Worm (Caenorhabditis elegans) whole organism, L3 larva: Measurements from ENCODE around the gene cpf-1.

Experiments used
- R02D3.7 ChIP-seq: fragments of 150-350 bp; optimal IDR thresholded peaks from 2 replicates; lab custom pipeline; 2014; ENCODE audit warnings: missing biosample characterization, missing genetic modification characterization
- ZK546.5 ChIP-seq: sonication (generic microtip); optimal IDR thresholded peaks from 2 replicates; lab custom pipeline; 2017; ENCODE audit warnings: missing biosample characterization, missing genetic modification characterization
- aly-2 ChIP-seq: fragments of 150-350 bp; optimal IDR thresholded peaks from 2 replicates; lab custom pipeline; 2014; ENCODE audit warnings: missing biosample characterization, missing genetic modification characterization
- ama-1 ChIP-seq: fragments of 150-350 bp; optimal IDR thresholded peaks from 2 replicates; lab custom pipeline; 2018
- ceh-16 ChIP-seq: sonication (generic microtip); optimal IDR thresholded peaks from 2 replicates; lab custom pipeline; 2017; ENCODE audit warnings: missing biosample characterization, missing genetic modification characterization
- ceh-82 ChIP-seq: fragments of 150-350 bp; optimal IDR thresholded peaks from 2 replicates; lab custom pipeline; 2014; ENCODE audit warnings: missing biosample characterization, missing genetic modification characterization
- ceh-9 ChIP-seq: sonication (generic microtip); optimal IDR thresholded peaks from 2 replicates; lab custom pipeline; 2018; ENCODE audit warnings: missing biosample characterization, missing genetic modification characterization
- daf-12 ChIP-seq: fragments of 150-350 bp; optimal IDR thresholded peaks from 2 replicates; lab custom pipeline; 2014; ENCODE audit warnings: missing biosample characterization, missing genetic modification reagents, missing genetic modification characterization
- egl-27 ChIP-seq: sonication (generic microtip); optimal IDR thresholded peaks from 4 replicates; lab custom pipeline; 2017; ENCODE audit warnings: missing biosample characterization, missing genetic modification reagents, missing genetic modification characterization
- egl-5 ChIP-seq: fragments of 150-350 bp; optimal IDR thresholded peaks from 2 replicates; lab custom pipeline; 2017; ENCODE audit warnings: missing biosample characterization, missing genetic modification reagents, missing genetic modification characterization, inconsistent platforms
- elt-1 ChIP-seq: fragments of 150-350 bp; optimal IDR thresholded peaks from 2 replicates; lab custom pipeline; 2014; ENCODE audit warnings: missing biosample characterization, missing genetic modification characterization
- elt-2 ChIP-seq: sonication (generic microtip); optimal IDR thresholded peaks from 2 replicates; lab custom pipeline; 2016; ENCODE audit warnings: missing genetic modification reagents, mild to moderate bottlenecking, missing genetic modification characterization, missing compliant biosample characterization
- elt-3 ChIP-seq, 3 experiments: fragments of 150-350 bp in 1 of 3; sonication (generic microtip) in 2 of 3; optimal IDR thresholded peaks; 2 replicates in 2 of 3; 4 replicates in 1 of 3; lab custom pipeline; 2014 to 2017; ENCODE audit warnings: missing biosample characterization in 3 of 3, missing genetic modification characterization in 3 of 3
- eor-1 ChIP-seq, 2 experiments: fragments of 150-350 bp; optimal IDR thresholded peaks; 2 replicates each; lab custom pipeline; 2014 to 2018; ENCODE audit warnings: missing biosample characterization in 2 of 2, missing genetic modification characterization in 2 of 2
- fkh-2 ChIP-seq: fragments of 150-350 bp; optimal IDR thresholded peaks from 2 replicates; lab custom pipeline; 2014; ENCODE audit warnings: missing biosample characterization, missing genetic modification reagents, missing genetic modification characterization
- fos-1 ChIP-seq: fragments of 150-350 bp; optimal IDR thresholded peaks from 2 replicates; lab custom pipeline; 2014; ENCODE audit warnings: missing biosample characterization, missing genetic modification characterization
- jun-1 ChIP-seq: fragments of 150-350 bp; optimal IDR thresholded peaks from 2 replicates; lab custom pipeline; 2014; ENCODE audit warnings: missing biosample characterization, missing genetic modification reagents, missing genetic modification characterization
- lin-15B ChIP-seq: fragments of 150-350 bp; optimal IDR thresholded peaks from 2 replicates; lab custom pipeline; 2014; ENCODE audit warnings: missing biosample characterization, missing genetic modification characterization
- lin-39 ChIP-seq: fragments of 150-350 bp; optimal IDR thresholded peaks from 2 replicates; lab custom pipeline; 2018; ENCODE audit warnings: missing biosample characterization, missing genetic modification reagents, missing genetic modification characterization
- mdl-1 ChIP-seq: fragments of 150-350 bp; optimal IDR thresholded peaks from 2 replicates; lab custom pipeline; 2014; ENCODE audit warnings: missing biosample characterization, missing genetic modification characterization
- nhr-12 ChIP-seq: fragments of 150-350 bp; optimal IDR thresholded peaks from 2 replicates; lab custom pipeline; 2014; ENCODE audit warnings: missing biosample characterization, missing genetic modification characterization
- nhr-23 ChIP-seq: fragments of 150-350 bp; optimal IDR thresholded peaks from 2 replicates; lab custom pipeline; 2014; ENCODE audit warnings: missing biosample characterization, missing genetic modification reagents, missing genetic modification characterization
- nhr-25 ChIP-seq: sonication (generic microtip); optimal IDR thresholded peaks from 2 replicates; lab custom pipeline; 2017; ENCODE audit warnings: missing biosample characterization, missing genetic modification characterization
- nhr-43 ChIP-seq: sonication (generic microtip); optimal IDR thresholded peaks from 2 replicates; lab custom pipeline; 2016; ENCODE audit warnings: mild to moderate bottlenecking, missing genetic modification characterization, missing compliant biosample characterization; ENCODE audit not compliant: poor library complexity, severe bottlenecking
- nhr-76 ChIP-seq: fragments of 150-350 bp; sonication (generic microtip); optimal IDR thresholded peaks from 5 replicates; lab custom pipeline; 2014; ENCODE audit warnings: missing biosample characterization, missing genetic modification characterization
- nhr-77 ChIP-seq: fragments of 150-350 bp; optimal IDR thresholded peaks from 2 replicates; lab custom pipeline; 2014; ENCODE audit warnings: missing biosample characterization, missing genetic modification characterization
- pha-4 ChIP-seq: fragments of 150-350 bp; optimal IDR thresholded peaks from 2 replicates; lab custom pipeline; 2014; ENCODE audit warnings: missing biosample characterization, missing genetic modification reagents, missing genetic modification characterization
- pqm-1 ChIP-seq: fragments of 150-350 bp; optimal IDR thresholded peaks from 2 replicates; lab custom pipeline; 2017; ENCODE audit warnings: missing biosample characterization, missing genetic modification characterization, inconsistent platforms
- sea-2 ChIP-seq: fragments of 150-350 bp; sonication (generic microtip); optimal IDR thresholded peaks from 4 replicates; lab custom pipeline; 2014; ENCODE audit warnings: missing biosample characterization, missing genetic modification reagents, missing genetic modification characterization
- snpc-4 ChIP-seq: fragments of 150-350 bp; optimal IDR thresholded peaks from 2 replicates; lab custom pipeline; 2014; ENCODE audit warnings: missing biosample characterization, missing genetic modification characterization
- tbx-2 ChIP-seq: sonication (generic microtip); optimal IDR thresholded peaks from 2 replicates; lab custom pipeline; 2016; ENCODE audit warnings: mild to moderate bottlenecking, missing genetic modification characterization, missing compliant biosample characterization
- unc-39 ChIP-seq: sonication (generic microtip); optimal IDR thresholded peaks from 4 replicates; lab custom pipeline; 2017; ENCODE audit warnings: missing biosample characterization, missing genetic modification characterization
- zag-1 ChIP-seq: fragments of 150-350 bp; optimal IDR thresholded peaks from 2 replicates; lab custom pipeline; 2014; ENCODE audit warnings: missing biosample characterization, missing genetic modification characterization

Gene cpf-1

DNA sequence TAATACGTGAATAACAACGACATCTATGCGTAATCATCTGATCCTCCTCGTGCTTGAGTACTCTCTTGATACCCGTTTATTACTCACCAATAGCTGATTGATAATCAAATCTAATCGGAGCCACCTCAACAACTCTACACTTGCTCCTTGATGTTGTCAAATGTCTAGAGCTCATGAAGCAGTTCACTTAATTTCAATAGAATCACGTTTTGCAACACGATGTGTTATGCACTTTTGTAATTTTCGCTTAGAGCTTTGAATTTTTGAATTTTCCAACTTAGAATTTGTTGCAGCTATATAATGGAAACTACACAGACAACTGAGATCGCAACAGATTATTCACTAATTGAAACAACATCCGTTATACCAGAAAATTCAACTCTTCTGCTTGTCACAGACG is 10.2 kb upstream of the cpf-1 start, which contains the start of gene T22C8.1:
TSS of gene T22C8.1 (plus strand) at position 301 of the 400 bp plus-strand sequence.
- TF ChIP-seq tbx-2 (tag; lab: Kevin White, UChicago) = no peak
- no peak for TF ChIP-seq zag-1 (tag; lab: Kevin White, UChicago)
- TF ChIP-seq ceh-16 = no peak
- no peak for TF ChIP-seq nhr-43 (tag; lab: Kevin White, UChicago)
- no peak for TF ChIP-seq jun-1
- no peak for TF ChIP-seq snpc-4 (tag; lab: Kevin White, UChicago)
- TF ChIP-seq mdl-1 (tag; lab: Kevin White, UChicago) = no peak
- no peak for TF ChIP-seq ama-1 (lab: Kevin White, UChicago)
- TF ChIP-seq egl-27 (tag; lab: Kevin White, UChicago) = no peak
- TF ChIP-seq fkh-2 = no peak
- TF ChIP-seq elt-2 (tag; lab: Kevin White, UChicago) = no peak
- TF ChIP-seq pqm-1 = no peak
- no peak for TF ChIP-seq R02D3.7
- TF ChIP-seq unc-39 = no peak
- no peak for TF ChIP-seq ZK546.5 (tag; lab: Kevin White, UChicago)
- TF ChIP-seq daf-12 (tag; lab: Kevin White, UChicago) = no peak
- no peak for TF ChIP-seq nhr-76 (tag; lab: Kevin White, UChicago)
- no peak for TF ChIP-seq nhr-12 (tag; lab: Kevin White, UChicago)
- TF ChIP-seq sea-2 (GFP tag; lab: Kevin White, UChicago) = no peak

DNA sequence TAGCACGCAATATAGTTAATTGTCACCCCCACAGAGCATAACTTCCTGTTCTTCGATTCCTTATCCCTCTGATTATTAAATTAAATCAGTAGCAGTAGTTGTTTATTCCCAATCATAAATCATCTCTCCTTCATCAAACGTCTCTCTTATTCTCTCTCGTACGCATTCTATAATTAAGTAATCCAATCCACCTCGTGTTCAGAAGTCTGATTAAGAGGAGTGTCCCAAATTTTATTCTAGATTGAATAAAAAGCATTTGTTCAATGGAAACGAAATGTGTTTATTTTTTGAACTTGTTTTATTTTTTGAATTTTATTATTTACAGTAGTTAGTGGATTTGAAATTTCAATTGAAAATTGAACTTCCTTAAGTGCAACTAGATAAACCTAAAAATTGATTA is 9.1 kb upstream of the cpf-1 start:
- TF ChIP-seq eor-1 (tag; optimal IDR thresholded peaks at IDR 0.05; lab: Kevin White, UChicago) = no peak
- TF ChIP-seq lin-39 (tag; lab: Kevin White, UChicago) = no peak
- no peak for TF ChIP-seq sea-2 (GFP tag; lab: Kevin White, UChicago)
- TF ChIP-seq elt-3 (tag; optimal IDR thresholded peaks at IDR 0.05; lab: Kevin White, UChicago) = no peak
- TF ChIP-seq, all 47 proteins: peak for 0

DNA sequence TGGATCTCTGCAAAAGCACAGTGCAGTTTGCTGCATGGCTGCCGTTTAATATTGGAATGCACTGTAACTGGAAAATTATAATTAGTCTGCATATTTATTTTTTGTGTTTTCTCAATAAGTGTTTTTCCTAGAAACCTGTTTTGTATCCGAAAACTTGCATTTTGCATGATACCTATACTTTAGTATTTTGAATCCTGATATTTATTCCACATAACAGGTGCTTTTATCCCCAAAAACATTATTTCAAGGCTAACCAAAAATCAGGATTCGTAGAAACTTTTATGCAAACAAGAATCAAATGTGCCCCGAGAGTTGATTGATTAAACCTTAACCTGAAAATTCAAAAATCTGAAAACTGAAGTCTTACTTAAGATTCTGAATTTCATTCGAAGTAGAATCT is 8.3 kb upstream of the cpf-1 start:
- TF ChIP-seq nhr-25 (tag; lab: Kevin White, UChicago) (no peak), nhr-77 (tag; lab: Kevin White, UChicago) (no peak), lin-39 (tag; lab: Kevin White, UChicago) (no peak), pqm-1 (no peak), fos-1 (tag; lab: Kevin White, UChicago) (no peak), elt-1 (tag; lab: Kevin White, UChicago) (no peak), pha-4 (no peak), daf-12 (tag; lab: Kevin White, UChicago) (no peak), ama-1 (lab: Kevin White, UChicago) (no peak)

DNA sequence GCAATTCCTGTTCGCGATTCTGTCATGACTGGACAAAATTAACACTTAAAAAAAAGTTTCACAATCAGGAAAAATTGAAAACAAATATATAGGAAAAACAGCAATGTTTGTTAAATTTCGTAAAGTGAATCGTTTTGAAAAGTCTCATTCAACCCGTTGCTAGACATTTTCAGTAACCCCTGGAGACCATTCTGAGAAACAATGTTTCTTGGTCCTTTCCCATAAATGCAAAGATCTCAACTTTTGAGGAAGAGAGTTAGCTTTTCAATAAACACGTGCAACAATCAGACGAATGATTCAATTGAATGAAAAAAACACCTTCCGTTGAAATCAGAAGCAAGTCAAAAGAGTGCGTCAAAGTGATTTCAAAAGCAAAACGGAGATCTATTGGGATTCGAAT is 7.8 kb upstream of the cpf-1 start, which contains the start of gene F28C6.9:
TSS of gene F28C6.9 (minus strand) at position 101 of the 400 bp plus-strand sequence.
- no peak for TF ChIP-seq pha-4
- TF ChIP-seq jun-1 = no peak

DNA sequence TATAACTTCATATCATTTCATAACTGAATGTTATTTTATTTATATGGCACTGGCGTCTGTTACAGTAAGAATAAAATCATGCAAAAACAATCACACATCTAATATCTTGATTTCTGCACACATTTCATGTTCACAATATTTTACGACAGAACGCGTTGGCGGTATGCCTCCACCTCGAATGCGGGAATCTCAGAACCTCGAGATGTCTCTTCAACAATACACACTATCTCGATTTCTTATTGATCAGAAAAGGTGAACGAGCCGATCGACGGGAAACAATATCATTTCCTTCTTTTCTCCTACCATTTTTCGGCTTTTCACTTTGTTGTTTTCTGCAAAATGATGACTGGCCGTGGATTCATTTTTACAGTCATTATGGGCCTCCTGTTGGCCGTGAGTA is 5.4 kb upstream of the cpf-1 start, which contains the start of gene F28C6.10:
TSS of gene F28C6.10 (plus strand) at position 301 of the 400 bp plus-strand sequence.
- no peak for TF ChIP-seq pqm-1
- TF ChIP-seq ceh-9 (tag; lab: Kevin White, UChicago) = no peak
- no peak for TF ChIP-seq lin-15B
- no peak for TF ChIP-seq ceh-82 (tag; lab: Kevin White, UChicago)
- no peak for TF ChIP-seq pha-4
- TF ChIP-seq elt-3 (tag; optimal IDR thresholded peaks at IDR 0.05; lab: Kevin White, UChicago) = no peak

DNA sequence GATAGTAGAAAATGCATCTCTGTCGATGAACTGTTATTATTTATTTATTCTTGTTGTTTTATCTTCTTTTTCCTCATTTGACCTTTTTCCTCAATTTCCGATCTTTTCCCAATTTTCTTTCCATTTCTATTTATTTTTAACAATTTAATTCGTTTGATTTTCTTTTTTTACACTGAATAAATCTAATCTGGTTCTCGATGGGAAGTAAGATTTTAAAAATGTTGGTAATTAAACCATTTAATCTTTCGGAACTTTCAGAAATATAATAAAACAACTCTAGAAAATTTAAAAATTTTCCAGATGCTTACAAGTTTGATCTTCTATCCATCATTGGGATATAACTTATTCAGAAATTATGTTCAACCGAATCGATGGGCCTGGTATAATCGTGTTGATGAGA is 4.3 kb upstream of the cpf-1 start, which contains the start of gene F28C6.8:
TSS of gene F28C6.8 (plus strand) at position 301 of the 400 bp plus-strand sequence.
- TF ChIP-seq nhr-23 (tag; lab: Kevin White, UChicago) = no peak
- TF ChIP-seq pqm-1 = no peak
- TF ChIP-seq aly-2 (tag; lab: Kevin White, UChicago) = no peak
- no peak for TF ChIP-seq egl-5
- no peak for TF ChIP-seq nhr-43 (tag; lab: Kevin White, UChicago)
- TF ChIP-seq nhr-25 (tag; lab: Kevin White, UChicago) = no peak
